Fruit fly (Drosophila melanogaster): ENCODE results near the gene CG11601.
A peak's percentile ranks its signal among the peaks of the same experiment; 100 is the strongest.

Gene CG11601

DNA sequence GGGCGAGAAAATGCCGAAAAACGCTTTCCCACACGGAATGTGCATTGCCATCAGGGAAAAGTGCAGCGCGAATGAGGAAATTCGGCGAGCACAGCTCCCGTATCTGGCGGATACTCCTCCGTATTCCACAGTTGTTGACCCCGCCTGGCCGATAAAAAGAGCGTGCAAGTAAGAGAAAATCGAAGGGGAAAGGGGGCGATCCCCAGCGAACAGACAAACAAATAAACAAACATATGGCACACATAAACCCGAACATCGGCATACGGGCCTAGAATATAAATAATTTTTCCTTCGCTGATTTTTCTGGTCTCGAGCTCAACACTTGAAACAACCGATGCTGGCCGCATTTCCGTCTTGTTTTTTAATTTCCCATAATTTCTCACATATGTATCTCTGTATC lies 7.3 kb upstream of the CG11601 start:
- no peak for TF ChIP-seq CG9948 (tag; optimal IDR thresholded peaks at IDR 0.05)
- TF ChIP-seq CG12605 (GFP tag; IDR thresholded peaks at IDR 0.05): no peak
- no peak for TF ChIP-seq gl (tag; optimal IDR thresholded peaks at IDR 0.05)
- peak; percentile 73 for TF ChIP-seq EcR (GFP tag; optimal IDR thresholded peaks at IDR 0.05)
- no peak for TF ChIP-seq CG14655 (GFP tag; optimal IDR thresholded peaks at IDR 0.05)
- no peak for TF ChIP-seq fd96Ca (GFP tag; IDR thresholded peaks at IDR 0.05)

DNA sequence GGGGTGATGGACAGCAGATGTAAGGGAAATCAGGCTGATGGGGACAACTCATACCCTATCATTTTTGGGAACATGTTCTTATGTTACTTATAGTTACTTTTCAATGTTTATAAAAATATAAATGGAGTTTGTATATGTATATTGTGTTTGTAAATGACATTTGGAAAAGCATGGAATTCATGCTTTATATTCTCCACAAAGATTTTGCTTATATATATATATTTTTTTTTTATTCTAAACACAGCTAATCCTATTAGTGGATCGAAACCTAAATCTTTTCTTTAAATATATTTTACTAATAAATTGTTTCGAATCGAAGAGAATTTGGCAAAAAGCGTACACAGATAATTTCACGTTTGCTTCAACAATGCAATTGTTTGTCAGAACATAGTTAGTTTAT lies 6.0 kb upstream of the CG11601 start, which contains the start of gene Amnionless:
TSS of gene Amnionless (minus strand) at position 101 of the 400 bp plus-strand sequence.
- TF ChIP-seq fd96Ca (GFP tag; IDR thresholded peaks at IDR 0.05): no peak
- TF ChIP-seq gl (tag; optimal IDR thresholded peaks at IDR 0.05): no peak
- no peak for TF ChIP-seq CG17806 (tag; optimal IDR thresholded peaks at IDR 0.05)
- no peak for TF ChIP-seq CG12605 (GFP tag; IDR thresholded peaks at IDR 0.05)
- TF ChIP-seq EcR (GFP tag; optimal IDR thresholded peaks at IDR 0.05): no peak
- no peak for TF ChIP-seq D1 (tag; optimal IDR thresholded peaks at IDR 0.05)
- TF ChIP-seq rn (GFP tag; IDR thresholded peaks at IDR 0.05): no peak
- TF ChIP-seq CG34367 (tag; optimal IDR thresholded peaks at IDR 0.05): no peak
- no peak for TF ChIP-seq CG8301 (tag; optimal IDR thresholded peaks at IDR 0.05)
- no peak for TF ChIP-seq CG10348 (GFP tag; IDR thresholded peaks at IDR 0.05)
- no peak for TF ChIP-seq Ets98B (GFP tag; IDR thresholded peaks at IDR 0.05)
- no peak for TF ChIP-seq CG32121 (GFP tag; IDR thresholded peaks at IDR 0.05)
- TF ChIP-seq CG13204 (GFP tag; optimal IDR thresholded peaks at IDR 0.05): no peak

DNA sequence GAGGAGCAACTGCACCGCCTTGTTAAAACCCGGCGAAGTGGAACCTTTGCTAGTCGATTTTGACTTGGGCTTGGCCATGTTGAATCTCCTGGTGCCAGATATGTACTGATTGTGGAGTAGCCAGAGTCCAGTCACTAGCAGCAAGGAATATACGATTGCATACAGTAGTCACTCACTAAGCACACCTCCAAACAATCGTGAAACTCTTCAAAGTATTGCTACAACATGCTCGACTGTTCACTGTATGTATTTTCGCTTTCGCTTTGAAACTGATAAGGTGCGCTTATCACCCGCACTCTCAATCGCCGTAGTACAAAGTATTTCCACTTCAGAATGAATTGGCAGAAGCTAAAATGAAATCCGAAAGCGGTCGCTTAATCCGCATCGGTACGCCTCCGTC lies 3.4 kb upstream of the CG11601 start:
- TF ChIP-seq CG9948 (tag; optimal IDR thresholded peaks at IDR 0.05) (peak; percentile 32), CG34367 (tag; optimal IDR thresholded peaks at IDR 0.05) (peak; percentile 38), Snoo (tag; optimal IDR thresholded peaks at IDR 0.05) (peak; percentile 76), EcR (GFP tag; optimal IDR thresholded peaks at IDR 0.05) (peak; percentile 20), rn (GFP tag; IDR thresholded peaks at IDR 0.05) (no peak), CG8159 (tag; optimal IDR thresholded peaks at IDR 0.05) (peak; percentile 70), CG32121 (GFP tag; IDR thresholded peaks at IDR 0.05) (peak; percentile 49), CG12605 (GFP tag; IDR thresholded peaks at IDR 0.05) (peak; percentile 61), D1 (tag; optimal IDR thresholded peaks at IDR 0.05) (no peak), Pif1B (GFP tag; optimal IDR thresholded peaks at IDR 0.05) (peak; percentile 64), CG15710 (tag; optimal IDR thresholded peaks at IDR 0.05) (peak; percentile 52), gl (tag; optimal IDR thresholded peaks at IDR 0.05) (peak; percentile 77), Pif1A (GFP tag; optimal IDR thresholded peaks at IDR 0.05) (peak; percentile 73), fd96Ca (GFP tag; IDR thresholded peaks at IDR 0.05) (peak; percentile 60; the same call in 2 of the 3 replicates), CG17806 (tag; optimal IDR thresholded peaks at IDR 0.05) (peak; percentile 56), CG13204 (GFP tag; optimal IDR thresholded peaks at IDR 0.05) (peak; percentile 59), Ets98B (GFP tag; IDR thresholded peaks at IDR 0.05) (peak; percentile 79), CG8301 (tag; optimal IDR thresholded peaks at IDR 0.05) (peak; percentile 52), CG4496 (GFP tag; IDR thresholded peaks at IDR 0.05) (peak; percentile 81), CG14655 (GFP tag; optimal IDR thresholded peaks at IDR 0.05) (no peak), CG10348 (GFP tag; IDR thresholded peaks at IDR 0.05) (no peak)

DNA sequence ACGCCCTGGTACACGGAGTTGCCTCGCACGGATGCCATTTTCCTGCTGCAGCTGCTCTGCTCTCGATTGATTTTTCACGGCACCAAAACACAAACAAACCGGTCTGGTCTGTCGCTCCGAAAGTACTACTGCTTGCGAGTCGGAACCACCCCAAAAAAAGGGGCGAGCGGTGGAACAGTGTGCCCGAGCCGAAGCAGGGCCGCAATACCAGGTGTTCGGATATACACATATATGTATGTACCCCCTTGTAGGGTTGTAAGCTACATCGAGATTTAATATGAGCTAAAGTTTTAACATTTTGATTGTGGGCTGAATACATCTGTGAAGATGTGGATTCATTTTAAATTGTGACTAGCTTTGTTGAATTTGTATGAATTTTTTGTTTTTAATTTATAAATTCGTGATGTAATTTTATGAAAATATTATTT lies 2.5 kb upstream of the CG11601 start:
- TF ChIP-seq EcR (GFP tag; optimal IDR thresholded peaks at IDR 0.05) (no peak), Snoo (tag; optimal IDR thresholded peaks at IDR 0.05) (peak; percentile 49), D1 (tag; optimal IDR thresholded peaks at IDR 0.05) (no peak), CG12605 (GFP tag; IDR thresholded peaks at IDR 0.05) (peak; percentile 26; the same call in 1 of the 2 replicates), Pif1A (GFP tag; optimal IDR thresholded peaks at IDR 0.05) (no peak), Pif1B (GFP tag; optimal IDR thresholded peaks at IDR 0.05) (no peak), CG4496 (GFP tag; IDR thresholded peaks at IDR 0.05) (peak; percentile 79), CG9948 (tag; optimal IDR thresholded peaks at IDR 0.05) (peak; percentile 41), rn (GFP tag; IDR thresholded peaks at IDR 0.05) (no peak), CG8301 (tag; optimal IDR thresholded peaks at IDR 0.05) (no peak), CG8159 (tag; optimal IDR thresholded peaks at IDR 0.05) (peak; percentile 48), Ets98B (GFP tag; IDR thresholded peaks at IDR 0.05) (peak; percentile 28), CG32121 (GFP tag; IDR thresholded peaks at IDR 0.05) (no peak)

DNA sequence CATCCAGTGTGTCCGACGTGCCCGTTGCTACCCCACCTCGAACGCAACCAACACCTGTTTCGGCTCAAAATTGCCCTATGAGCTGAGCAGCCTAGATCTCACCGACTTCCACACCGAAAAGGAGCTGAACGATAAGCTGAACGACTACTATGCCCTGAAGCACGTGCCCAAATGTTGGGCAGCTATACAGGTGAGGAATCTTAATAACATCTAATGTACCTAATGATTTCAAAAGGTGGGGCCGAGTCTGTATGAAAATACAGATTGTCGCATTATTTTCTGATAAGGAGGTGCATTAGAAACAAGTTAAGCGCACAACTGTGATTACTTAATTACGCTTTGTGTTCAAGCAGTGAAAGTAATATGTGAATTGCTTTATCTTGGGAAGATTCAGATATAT lies 4.9 kb downstream of the CG11601 start, which contains the start of gene CG17078:
TSS of gene CG17078 (minus strand) at position 101 of the 400 bp plus-strand sequence.
- TF ChIP-seq fd96Ca (GFP tag; IDR thresholded peaks at IDR 0.05) (no peak), CG13204 (GFP tag; optimal IDR thresholded peaks at IDR 0.05) (no peak)

DNA sequence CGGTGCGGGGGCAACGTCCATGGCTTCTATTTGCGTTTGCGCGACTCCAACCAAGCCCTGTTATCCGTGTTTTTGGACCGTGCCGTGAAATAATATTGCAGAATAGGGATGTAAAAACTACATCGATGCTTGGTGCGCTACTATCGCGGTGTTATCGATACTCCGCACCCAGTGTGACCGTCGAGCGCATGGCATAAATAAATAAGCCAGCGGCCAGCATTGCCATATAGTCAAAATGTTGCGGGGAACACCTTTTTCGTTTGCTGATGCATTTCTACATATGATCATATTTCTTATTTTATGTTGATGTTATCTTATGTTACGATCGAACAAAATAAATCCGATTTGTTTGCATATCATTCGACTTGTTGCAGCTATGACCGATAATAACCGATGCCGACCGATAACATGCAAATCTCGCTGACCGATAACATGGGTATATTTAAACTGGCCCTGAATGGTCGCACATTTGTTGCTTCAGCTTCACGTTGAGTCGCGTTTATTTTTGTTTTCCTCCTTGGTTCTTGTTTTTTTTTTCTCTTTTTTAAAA lies 5.9 kb downstream of the CG11601 start, which contains the start of gene smo:
TSS of gene smo (plus strand) at position 461 of the 550 bp plus-strand sequence.
- TF ChIP-seq rn (GFP tag; IDR thresholded peaks at IDR 0.05) (no peak), EcR (GFP tag; optimal IDR thresholded peaks at IDR 0.05) (peak; percentile 27)

DNA sequence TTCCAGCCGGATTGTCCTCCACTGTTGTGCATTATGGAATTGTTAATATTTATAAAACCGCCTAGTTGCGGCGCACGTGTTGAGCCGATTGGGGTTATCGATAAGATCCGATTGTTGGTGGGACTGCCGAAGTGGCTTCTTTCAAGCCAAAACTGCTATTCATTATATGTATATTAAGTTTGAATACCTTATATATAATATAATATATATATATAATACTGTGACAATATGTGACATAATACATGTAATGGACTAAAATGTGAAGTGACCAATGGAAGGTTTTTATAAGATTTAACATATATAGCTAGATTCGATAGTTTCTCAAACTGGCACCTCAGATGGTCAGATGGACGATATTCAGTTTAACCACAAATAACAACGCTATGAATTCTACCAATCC lies 9.5 kb downstream of the CG11601 start, which contains the start of the genes mbm and CG11555:
TSS of gene mbm (minus strand) at position 113 of the 400 bp plus-strand sequence.
TSS of gene CG11555 (plus strand) at position 234 of the 400 bp plus-strand sequence.
- TF ChIP-seq CG4496 (GFP tag; IDR thresholded peaks at IDR 0.05): no peak
- TF ChIP-seq CG15710 (tag; optimal IDR thresholded peaks at IDR 0.05): peak; percentile 27
